Worm (Caenorhabditis elegans) whole organism, L3 larva: ENCODE results near the gene srj-10.

Experiments used
- ceh-9 ChIP-seq: sonication (generic microtip); optimal IDR thresholded peaks from 2 replicates; lab custom pipeline; 2018; ENCODE audit warnings: missing biosample characterization, missing genetic modification characterization
- elt-1 ChIP-seq: fragments of 150-350 bp; optimal IDR thresholded peaks from 2 replicates; lab custom pipeline; 2014; ENCODE audit warnings: missing biosample characterization, missing genetic modification characterization
- ztf-11 ChIP-seq: fragments of 150-350 bp; optimal IDR thresholded peaks from 2 replicates; lab custom pipeline; 2014; ENCODE audit warnings: missing biosample characterization, missing genetic modification characterization

The srj-10 gene

DNA sequence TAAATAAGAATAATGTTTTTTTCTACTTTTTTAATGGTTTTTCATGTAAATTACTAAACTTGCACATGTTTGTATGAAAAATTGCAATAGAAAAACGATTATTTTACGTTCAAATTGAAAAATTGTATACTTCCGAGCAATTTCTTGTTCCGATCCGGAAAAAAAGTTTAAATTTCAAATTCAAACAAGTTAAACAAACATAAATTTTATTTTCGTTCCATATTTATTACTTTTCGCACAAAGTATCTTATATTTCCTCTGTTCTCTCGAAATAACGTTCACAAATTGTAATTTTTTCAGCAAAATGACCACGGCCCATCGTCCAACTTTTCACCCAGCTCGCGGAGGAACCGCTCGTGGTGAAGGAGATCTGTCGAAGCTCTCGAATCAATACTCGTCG, 50.7 kb downstream of the srj-10 start, which contains the start of gene cwc-15:
Gene cwc-15, plus strand, starts transcription at position 301 of the 400 bp plus-strand sequence.
- TF ChIP-seq elt-1 (no peak), ceh-9 (no peak), ztf-11 (tag; lab: Kevin White, UChicago) (no peak)
- TF ChIP-seq, all 47 proteins: peak for 0
